Worm (Caenorhabditis elegans) whole organism, dauer: ENCODE data around the gene ech-5.
"Not testable (repeated sequence)": the region's sequence is repeated elsewhere in the genome, so short reads cannot be mapped to it uniquely, and the experiment has no call there.

Source experiments
- unc-62 ChIP-seq: sonication (generic microtip); optimal IDR thresholded peaks from 2 replicates; lab custom pipeline; 2017; ENCODE audit warnings: missing biosample characterization, missing genetic modification reagents, missing genetic modification characterization

ech-5 gene

DNA sequence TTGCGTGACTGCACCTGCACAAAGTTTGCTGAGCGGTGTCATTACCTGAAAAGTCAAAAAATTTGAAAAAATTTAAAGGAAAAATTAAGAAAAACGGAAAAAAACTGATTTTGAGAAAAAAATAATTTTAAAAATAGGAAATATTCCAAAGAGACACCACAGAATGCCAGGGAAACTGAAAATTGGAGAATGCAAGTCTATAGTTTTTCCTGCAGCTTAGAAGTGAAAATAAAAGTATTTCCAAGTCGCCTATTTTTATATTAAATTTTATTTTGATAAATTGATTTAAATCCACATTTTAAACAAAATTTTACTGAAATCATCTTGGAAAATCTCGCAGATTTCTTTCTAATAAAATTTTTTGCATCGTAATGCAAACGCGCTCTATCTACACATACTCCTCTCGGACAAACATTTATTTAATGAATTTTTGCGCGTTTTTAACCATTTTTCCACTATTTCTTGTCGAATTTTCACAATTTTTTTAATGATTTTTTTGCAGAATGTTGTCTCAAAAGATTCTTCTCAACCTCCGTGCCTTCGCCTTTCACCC lies at the start of gene ech-5, which contains the start of gene F56B3.11:
TSS of gene ech-5 (plus strand) at position 503 of the 553 bp plus-strand sequence.
TSS of gene F56B3.11 (minus strand) at position 51 of the 553 bp plus-strand sequence.
- no peak for TF ChIP-seq unc-62 (GFP tag; lab: Kevin White, UChicago)

DNA sequence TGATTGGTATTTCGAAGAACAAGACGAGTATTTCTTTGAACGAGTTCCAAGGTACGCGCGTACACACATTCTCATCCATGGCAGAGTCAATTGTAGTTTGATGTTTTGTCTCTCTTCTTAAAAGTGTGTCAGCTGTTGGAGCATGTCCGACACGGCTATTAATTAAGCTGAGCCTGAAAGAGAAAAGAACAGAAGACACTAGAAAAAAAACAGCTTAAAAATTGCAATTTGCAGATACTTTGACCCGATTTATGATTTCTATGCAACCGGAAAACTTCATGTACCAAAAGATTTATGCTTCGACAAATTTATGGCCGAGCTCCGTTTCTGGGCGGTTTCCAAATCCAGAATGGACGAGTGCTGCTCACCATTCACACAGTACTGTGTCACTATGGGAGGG lies 47.3 kb upstream of the ech-5 start:
- no peak for TF ChIP-seq unc-62 (GFP tag; lab: Kevin White, UChicago)

DNA sequence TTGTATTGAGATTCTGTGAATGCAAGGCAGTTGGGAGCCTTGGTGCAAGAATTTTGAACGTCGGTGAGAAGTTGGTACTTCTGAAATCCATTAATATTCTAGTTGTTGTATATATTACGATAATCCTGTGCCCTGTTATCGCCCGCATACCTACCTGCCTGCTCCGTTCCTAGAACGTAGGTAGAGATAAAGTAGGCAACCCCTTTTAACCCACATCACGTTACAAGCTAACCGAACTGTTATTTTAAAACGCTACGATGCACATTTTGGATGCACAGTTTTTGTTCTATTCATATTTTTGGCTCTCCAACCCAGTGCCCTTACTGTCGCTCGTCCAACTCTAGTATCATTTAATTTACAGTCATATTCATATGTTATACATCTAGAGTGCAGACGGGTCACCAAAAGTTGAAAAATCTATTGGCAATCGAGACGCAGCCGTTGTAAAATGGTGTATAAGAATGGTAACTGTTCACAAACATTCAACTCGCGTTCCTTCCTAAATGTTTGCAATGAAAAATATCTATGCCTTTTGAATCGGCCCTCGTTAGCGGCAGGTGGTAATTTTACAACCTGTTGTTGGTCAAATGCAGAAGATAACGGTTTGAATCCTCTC lies 42.4 kb upstream of the ech-5 start:
- no peak for TF ChIP-seq unc-62 (GFP tag; lab: Kevin White, UChicago)

DNA sequence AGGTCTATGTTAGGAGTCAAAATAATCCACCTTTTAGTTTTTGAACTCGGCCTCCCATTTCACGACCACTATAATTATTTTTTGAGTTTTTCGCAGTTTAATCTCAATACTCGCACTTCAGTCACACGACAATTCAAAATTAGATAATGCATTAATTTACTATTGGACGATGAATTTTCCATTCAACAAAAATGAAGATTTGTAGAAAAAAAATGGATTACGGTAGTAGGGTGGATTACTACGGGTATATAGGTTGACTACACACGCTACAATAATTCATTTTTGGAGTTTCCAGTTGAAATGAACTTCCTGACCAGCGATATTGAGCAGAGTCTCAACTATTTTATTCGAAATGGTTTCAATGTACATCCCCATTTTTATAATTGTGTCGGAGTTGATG lies 40.4 kb upstream of the ech-5 start, which contains the start of gene srt-23:
TSS of gene srt-23 (plus strand) at position 301 of the 400 bp plus-strand sequence.
- TF ChIP-seq unc-62 (GFP tag; lab: Kevin White, UChicago) = no peak

DNA sequence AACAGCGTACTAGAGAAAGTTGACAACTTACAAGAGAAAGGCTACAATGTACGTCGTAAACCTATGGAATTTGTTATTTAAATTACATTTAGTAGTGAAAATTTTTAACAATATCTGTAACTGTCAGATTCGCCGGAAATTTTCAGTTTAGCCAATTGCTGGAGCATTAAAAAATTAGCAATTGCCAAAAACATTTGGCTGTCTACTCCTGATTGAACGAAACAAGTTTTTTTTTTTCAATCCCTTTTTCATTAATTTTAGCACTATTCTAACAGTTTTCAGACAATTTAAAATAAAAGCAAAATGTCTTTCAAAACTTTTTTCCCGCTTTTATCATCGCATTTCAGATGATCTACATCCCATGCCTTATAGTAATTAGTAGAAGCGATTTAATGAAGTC lies 39.9 kb upstream of the ech-5 start:
- no peak for TF ChIP-seq unc-62 (GFP tag; lab: Kevin White, UChicago)

DNA sequence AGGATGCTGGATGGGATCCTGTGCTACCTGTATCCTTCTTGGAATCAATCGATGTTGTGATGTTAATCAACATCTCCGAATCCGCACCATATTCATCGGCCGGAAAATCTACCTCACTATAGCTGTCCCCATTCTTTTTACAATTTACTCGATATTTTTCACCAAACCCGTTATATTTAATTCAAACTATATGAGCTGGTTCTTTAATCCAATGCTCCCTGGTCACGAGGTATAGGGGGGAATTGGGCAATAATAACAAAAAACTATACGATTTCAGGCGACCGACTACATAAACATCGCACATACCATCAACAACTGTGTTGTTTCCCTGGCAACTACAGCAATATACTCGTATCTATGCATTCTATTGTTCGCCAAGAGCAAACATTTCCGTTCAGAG lies 39.3 kb upstream of the ech-5 start:
- no peak for TF ChIP-seq unc-62 (GFP tag; lab: Kevin White, UChicago)

DNA sequence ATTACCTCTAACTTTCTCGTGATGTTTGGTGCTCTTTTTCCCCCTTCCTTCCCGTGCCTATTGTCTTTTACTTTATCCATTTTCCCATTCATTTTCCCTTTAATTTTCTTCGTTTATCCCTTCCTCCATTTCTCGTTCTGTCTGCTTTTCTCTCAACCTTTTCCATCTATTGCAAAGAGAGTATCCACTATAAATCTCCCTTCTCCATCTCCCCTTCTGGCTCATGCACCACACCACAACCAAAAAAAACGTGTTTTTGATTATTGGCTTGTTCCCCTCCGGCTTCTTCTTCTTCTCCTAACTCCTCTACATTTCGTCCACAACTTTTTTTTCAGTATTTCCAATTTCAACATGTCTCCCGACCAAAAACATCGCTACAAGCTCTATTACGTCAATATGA lies 36.6 kb upstream of the ech-5 start, which contains the start of gene gst-40:
TSS of gene gst-40 (plus strand) at position 236 of the 400 bp plus-strand sequence.
- no peak for TF ChIP-seq unc-62 (GFP tag; lab: Kevin White, UChicago)

DNA sequence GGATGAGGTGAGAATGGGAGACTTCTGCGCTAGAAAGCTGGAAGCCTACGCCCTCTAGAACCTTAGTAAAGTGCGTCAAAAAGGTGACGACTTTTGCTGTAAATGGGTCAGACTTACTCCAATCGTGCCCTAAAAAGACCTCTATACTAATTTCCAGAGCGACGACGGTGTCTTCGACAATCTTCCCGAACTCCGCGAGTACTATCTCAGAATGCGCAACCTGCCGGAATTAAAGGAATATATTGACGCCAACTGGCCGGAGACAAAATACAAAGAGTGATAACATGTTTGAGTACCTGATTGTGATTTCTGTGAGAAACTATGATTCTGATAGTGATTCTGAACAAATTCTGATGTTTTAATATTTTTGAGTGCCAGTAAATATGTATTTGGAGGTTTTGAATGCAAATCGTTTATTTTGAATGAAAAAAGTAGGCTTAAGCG lies 34.8 kb upstream of the ech-5 start:
- no peak for TF ChIP-seq unc-62 (GFP tag; lab: Kevin White, UChicago)

DNA sequence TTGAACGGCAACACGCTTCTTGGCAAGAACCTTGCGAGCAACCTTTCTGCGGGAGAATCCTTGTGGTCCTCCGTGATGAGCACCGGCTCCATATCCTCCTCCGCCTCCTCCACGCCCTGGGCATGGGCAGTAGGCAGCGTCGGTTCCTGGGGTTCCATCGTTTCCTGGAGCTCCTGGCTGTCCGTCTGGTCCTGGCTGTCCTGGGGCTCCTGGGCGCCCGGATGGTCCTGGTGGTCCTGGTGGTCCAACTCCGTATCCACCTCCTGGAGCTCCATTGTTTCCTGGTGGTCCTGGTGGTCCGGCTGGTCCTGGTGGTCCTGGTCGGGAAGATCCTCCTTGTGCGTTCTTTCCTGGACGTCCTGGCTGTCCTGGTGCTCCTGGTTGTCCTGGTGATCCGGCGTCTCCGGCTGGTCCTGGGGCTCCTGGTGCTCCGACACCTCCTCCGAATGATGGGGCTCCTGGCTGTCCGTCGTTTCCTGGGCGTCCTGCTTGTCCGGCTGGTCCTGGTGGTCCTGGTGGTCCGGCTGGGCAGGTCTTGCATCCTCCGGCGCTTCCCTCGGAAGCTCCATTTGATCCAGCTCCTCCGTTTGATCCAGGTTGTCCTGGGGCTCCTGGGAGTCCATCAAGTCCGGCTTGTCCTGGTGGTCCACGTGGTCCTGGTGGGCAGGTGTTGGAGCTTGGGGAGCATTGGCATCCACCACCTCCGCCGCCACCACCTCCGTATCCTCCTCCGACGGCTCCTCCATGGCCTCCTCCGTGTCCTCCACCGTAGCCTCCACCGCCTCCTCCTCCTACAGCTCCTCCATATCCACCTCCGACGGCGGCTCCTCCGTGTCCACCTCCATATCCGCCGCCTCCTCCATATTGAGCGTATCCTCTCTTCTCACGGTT lies 34.1 kb upstream of the ech-5 start:
- TF ChIP-seq unc-62 (GFP tag; lab: Kevin White, UChicago) = no peak

DNA sequence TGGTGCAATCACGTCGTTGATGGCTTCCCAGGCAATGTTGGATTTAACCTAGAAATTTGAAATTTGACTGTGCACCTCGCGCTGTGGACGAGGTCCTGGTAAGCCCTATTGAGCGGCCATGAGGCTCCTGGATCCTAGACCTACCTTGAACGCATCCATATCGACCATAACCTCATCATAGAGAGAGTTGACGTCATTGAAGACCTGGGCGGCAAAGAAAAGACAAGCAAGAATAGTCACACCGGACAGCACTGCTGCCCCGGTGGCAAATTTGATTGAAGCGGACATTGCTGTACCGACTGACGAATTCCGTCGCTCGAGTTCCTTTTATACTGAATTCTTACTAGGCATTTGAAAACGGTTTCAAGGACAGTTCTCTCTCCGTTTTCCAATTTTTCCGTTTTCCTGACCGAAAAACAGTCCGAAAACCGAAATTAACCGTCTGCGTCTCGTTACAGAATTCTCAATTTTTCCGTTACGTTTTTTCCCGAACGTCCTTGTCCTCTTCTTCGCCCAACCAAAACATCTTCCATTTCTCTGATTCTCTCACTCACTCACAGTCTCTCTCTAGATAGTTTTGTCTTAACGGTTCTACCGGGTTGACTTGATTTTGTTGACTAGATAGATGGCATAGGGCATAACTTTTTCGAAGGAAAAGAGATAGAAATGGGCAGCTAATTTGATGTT lies 33.3 kb upstream of the ech-5 start, which contains the start of gene col-103:
TSS of gene col-103 (minus strand) at position 302 of the 687 bp plus-strand sequence.
- no peak for TF ChIP-seq unc-62 (GFP tag; lab: Kevin White, UChicago)

DNA sequence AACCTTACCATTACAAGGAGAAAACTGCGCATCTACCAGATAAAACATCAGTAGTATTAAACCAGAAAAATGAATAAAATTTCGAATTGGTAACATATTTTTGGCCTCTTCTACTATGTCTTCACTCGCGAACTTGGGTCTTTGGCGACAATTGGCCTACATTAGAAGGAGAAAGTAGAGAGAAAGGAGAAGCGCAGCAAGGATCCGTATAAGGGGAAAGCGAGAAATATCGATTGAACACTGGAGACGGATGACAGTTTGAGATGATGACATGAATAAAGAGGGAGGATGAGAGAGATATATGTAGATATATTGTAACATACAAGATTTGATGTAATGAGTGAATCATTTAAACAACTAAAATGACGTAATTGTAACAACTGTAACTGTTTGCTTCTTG lies 28.5 kb upstream of the ech-5 start, which contains the start of gene F56B3.2:
TSS of gene F56B3.2 (minus strand) at position 273 of the 400 bp plus-strand sequence.
- TF ChIP-seq unc-62 (GFP tag; lab: Kevin White, UChicago) = no peak

DNA sequence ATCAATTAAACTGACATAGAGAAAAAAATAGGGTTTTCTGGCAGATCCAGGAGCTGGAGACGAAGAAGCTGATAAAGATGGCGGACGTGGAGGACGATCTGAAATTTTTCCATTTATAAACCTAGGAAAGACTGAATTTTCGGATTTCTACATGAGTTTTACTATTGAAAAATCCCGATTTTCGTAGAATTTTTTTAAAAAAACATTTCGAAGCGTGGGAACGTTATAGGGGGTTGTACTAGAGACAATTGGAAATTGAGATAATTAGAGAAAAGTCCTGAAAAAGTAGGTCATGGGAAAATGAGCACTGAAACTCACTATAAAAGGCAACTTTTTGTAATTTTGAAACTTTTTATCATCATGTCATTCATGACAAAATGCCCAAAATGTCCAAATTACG lies 25.8 kb upstream of the ech-5 start, which contains the start of gene F56B3.9:
TSS of gene F56B3.9 (plus strand) at position 301 of the 400 bp plus-strand sequence.
- TF ChIP-seq unc-62 (GFP tag; lab: Kevin White, UChicago) = not testable (repeated sequence)

DNA sequence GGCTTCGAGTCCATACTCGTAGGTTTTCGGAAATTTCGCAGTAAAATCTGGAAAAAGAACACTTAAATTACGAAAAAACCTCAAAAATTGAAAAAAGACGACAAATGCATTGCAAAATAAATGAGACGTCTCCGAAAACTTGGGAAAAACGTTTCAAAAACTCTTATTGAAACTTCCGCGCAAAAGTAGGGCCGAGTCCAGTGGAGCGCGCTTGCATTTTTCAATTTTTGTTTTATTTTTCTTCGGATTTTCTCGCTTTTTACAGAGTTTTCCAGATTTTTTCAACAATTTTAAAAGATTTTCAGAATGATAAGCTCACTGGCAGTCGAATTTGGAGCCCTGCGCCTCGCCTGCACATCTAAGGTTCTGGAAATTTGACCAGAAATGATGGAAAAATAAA lies 23.9 kb upstream of the ech-5 start, which contains the start of gene mrpl-2:
TSS of gene mrpl-2 (plus strand) at position 307 of the 400 bp plus-strand sequence.
- TF ChIP-seq unc-62 (GFP tag; lab: Kevin White, UChicago) = no peak

DNA sequence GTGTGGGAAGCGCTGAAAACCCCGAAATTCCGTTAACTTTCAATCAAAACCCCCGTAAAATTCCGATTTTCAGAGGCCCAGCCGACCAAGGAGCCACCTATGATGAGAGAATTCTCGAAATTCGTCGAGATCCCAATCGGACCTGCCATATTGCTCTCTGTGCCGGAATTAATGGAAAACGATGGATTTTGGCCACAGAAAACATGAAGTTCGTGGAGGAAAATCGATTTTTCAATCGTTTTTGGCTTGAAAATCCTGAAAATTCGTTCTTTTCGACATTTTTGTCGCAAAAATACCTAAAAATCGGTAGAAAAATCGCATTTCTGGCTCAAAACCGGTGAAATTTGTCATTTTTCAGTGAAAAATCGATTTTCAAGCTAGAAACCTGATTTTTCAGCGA lies 23.2 kb upstream of the ech-5 start:
- TF ChIP-seq unc-62 (GFP tag; lab: Kevin White, UChicago) = no peak

DNA sequence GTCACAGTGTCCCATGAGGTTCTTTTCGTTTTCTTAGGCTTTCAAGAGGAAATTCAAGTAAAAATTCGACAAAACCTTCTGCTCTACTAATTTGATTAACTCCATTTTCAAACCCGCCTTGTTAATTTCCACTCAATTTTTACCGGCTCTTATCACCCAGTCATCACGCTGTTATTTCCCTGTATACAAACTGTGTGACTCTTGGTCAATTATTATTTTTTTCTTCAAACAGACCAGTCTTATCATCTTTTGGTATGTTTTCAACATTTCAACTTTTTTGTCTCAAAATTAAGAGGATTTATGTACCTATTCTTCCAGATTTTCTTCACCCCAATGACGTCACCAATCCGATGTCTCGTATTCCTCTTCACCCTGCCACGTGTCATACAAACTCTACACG lies 18.3 kb upstream of the ech-5 start, which contains the start of gene ugt-52:
TSS of gene ugt-52 (plus strand) at position 301 of the 400 bp plus-strand sequence.
- TF ChIP-seq unc-62 (GFP tag; lab: Kevin White, UChicago) = no peak
